Worm (Caenorhabditis elegans) whole organism, L1 larva: Measurements from ENCODE around the gene acbp-6.

Source experiments
- fkh-10 ChIP-seq: sonication (generic microtip); optimal IDR thresholded peaks from 2 replicates; lab custom pipeline; 2017; ENCODE audit warnings: missing biosample characterization, missing genetic modification reagents, missing genetic modification characterization
- jun-1 ChIP-seq: fragments of 150-350 bp; optimal IDR thresholded peaks from 2 replicates; lab custom pipeline; 2014; ENCODE audit warnings: missing biosample characterization, missing genetic modification reagents, missing genetic modification characterization
- lin-15B ChIP-seq: fragments of 150-350 bp; sonication (generic microtip); optimal IDR thresholded peaks from 3 replicates; lab custom pipeline; 2014; ENCODE audit warnings: missing biosample characterization, missing genetic modification characterization
- lin-39 ChIP-seq: fragments of 150-350 bp; optimal IDR thresholded peaks from 2 replicates; lab custom pipeline; 2014; ENCODE audit warnings: missing biosample characterization, missing genetic modification reagents, missing genetic modification characterization
- nhr-11 ChIP-seq: fragments of 150-350 bp; optimal IDR thresholded peaks from 2 replicates; lab custom pipeline; 2014; ENCODE audit warnings: missing biosample characterization, missing genetic modification characterization
- nhr-76 ChIP-seq: sonication (generic microtip); optimal IDR thresholded peaks from 2 replicates; lab custom pipeline; 2017; ENCODE audit warnings: missing biosample characterization, missing genetic modification characterization
- nhr-77 ChIP-seq: fragments of 150-350 bp; optimal IDR thresholded peaks from 2 replicates; lab custom pipeline; 2014; ENCODE audit warnings: missing biosample characterization, missing genetic modification characterization
- snpc-4 ChIP-seq: fragments of 150-350 bp; optimal IDR thresholded peaks from 2 replicates; lab custom pipeline; 2014; ENCODE audit warnings: missing biosample characterization, missing genetic modification characterization
- unc-62 ChIP-seq: fragments of 150-350 bp; optimal IDR thresholded peaks from 2 replicates; lab custom pipeline; 2014; ENCODE audit warnings: missing biosample characterization, missing genetic modification reagents, missing genetic modification characterization
- zag-1 ChIP-seq: fragments of 150-350 bp; optimal IDR thresholded peaks from 2 replicates; lab custom pipeline; 2014; ENCODE audit warnings: missing biosample characterization, missing genetic modification characterization

DNA sequence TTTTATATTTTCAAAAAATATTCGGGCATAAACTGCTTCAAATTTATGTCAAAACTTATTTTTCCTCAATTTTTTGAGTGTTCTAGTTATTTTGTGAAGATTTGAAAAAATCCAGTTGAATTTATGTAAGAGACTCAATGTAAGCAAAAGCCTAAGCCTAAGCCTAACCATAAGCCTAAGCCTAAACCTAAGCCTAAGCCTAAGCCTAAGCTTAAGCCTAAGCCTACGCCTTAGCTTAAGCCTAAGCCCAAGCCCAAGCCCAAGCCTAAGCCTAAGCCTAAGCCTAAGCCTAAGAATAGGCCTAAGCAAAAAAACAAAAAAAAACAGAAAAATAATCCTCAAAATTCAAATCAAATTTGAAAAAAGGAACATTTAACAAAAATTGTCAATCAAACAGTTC is 43.4 kb downstream of the acbp-6 start:
- no peak for TF ChIP-seq snpc-4 (tag; lab: Kevin White, UChicago)
- no peak for TF ChIP-seq nhr-77 (tag; lab: Kevin White, UChicago)
- TF ChIP-seq zag-1, result no peak
- no peak for TF ChIP-seq unc-62 (GFP tag; lab: Kevin White, UChicago)
- TF ChIP-seq nhr-11 (tag; lab: Kevin White, UChicago), result no peak
- no peak for TF ChIP-seq lin-15B (tag; lab: Kevin White, UChicago)
- TF ChIP-seq nhr-76 (tag; lab: Kevin White, UChicago), result no peak
- TF ChIP-seq fkh-10, result no peak
- TF ChIP-seq jun-1 (tag; lab: Kevin White, UChicago), result no peak
- TF ChIP-seq lin-39, result no peak
